Worm (Caenorhabditis elegans) whole organism, young adult: ENCODE results near the gene B0464.6.

Source experiments
- ets-4 ChIP-seq: fragments of 200-800 bp; sonication (Bioruptor generic); optimal IDR thresholded peaks from 2 replicates; lab custom pipeline; 2018; ENCODE audit warnings: mild to moderate bottlenecking, missing genetic modification characterization, missing compliant biosample characterization
- lin-35 ChIP-seq, 3 experiments: fragments of 150-350 bp in 2 of 3; sonication (generic microtip) in 1 of 3; optimal IDR thresholded peaks; 2 replicates each; lab custom pipeline; 2014 to 2018; ENCODE audit warnings: missing biosample characterization in 3 of 3, missing genetic modification characterization in 3 of 3, missing genetic modification reagents in 3 of 3
- madf-3 ChIP-seq: fragments of 200-800 bp; sonication (Bioruptor generic); IDR thresholded peaks from 2 replicates; pipeline ENCODE4 v1.3.6; 2022; ENCODE audit warnings: missing genetic modification reagents, missing genetic modification characterization, missing compliant biosample characterization
- pha-4 ChIP-seq: fragments of 150-350 bp; sonication (generic microtip); optimal IDR thresholded peaks from 2 replicates; lab custom pipeline; 2014; ENCODE audit warnings: missing biosample characterization, missing genetic modification reagents, missing genetic modification characterization

ce11 chrIII:9457192-9458103, 8.3 kb downstream of the B0464.6 start:
- TF ChIP-seq lin-35 (GFP tag; optimal IDR thresholded peaks at IDR 0.05; lab: Kevin White, UChicago) (no peak), pha-4 (tag; lab: Kevin White, UChicago) (no peak), ets-4 (GFP tag; lab: Kevin White, UChicago) (no peak), madf-3 (GFP tag; lab: Robert Waterston, UW) (no peak)
